Worm (Caenorhabditis elegans) whole organism, L1 larva: ENCODE measurements around the gene faah-2.

Source experiments
- dpl-1 ChIP-seq, 3 experiments: fragments of 150-350 bp in 2 of 3; sonication (generic microtip) in 1 of 3; optimal IDR thresholded peaks; 2 replicates each; lab custom pipeline; 2014 to 2017; ENCODE audit warnings: missing biosample characterization in 3 of 3, missing genetic modification characterization in 3 of 3, missing genetic modification reagents in 3 of 3
- elt-2 ChIP-seq: sonication (generic microtip); optimal IDR thresholded peaks from 2 replicates; lab custom pipeline; 2016; ENCODE audit warnings: missing genetic modification characterization, mild to moderate bottlenecking, inconsistent platforms, missing compliant biosample characterization, missing genetic modification reagents
- lin-35 ChIP-seq, 2 experiments: fragments of 150-350 bp; optimal IDR thresholded peaks; 2 replicates each; lab custom pipeline; 2014; ENCODE audit warnings: missing biosample characterization in 2 of 2, missing genetic modification characterization in 2 of 2, missing genetic modification reagents in 2 of 2
- lsy-2 ChIP-seq, 2 experiments: fragments of 150-350 bp; optimal IDR thresholded peaks; 2 replicates each; lab custom pipeline; 2014; ENCODE audit warnings: missing biosample characterization in 2 of 2, missing genetic modification characterization in 2 of 2
- mab-9 ChIP-seq: fragments of 200-800 bp; sonication (Bioruptor generic); IDR thresholded peaks from 2 replicates; pipeline ENCODE4 v1.3.6; 2022; ENCODE audit warnings: missing genetic modification reagents, missing genetic modification characterization, missing compliant biosample characterization
- nhr-237 ChIP-seq: fragments of 150-350 bp; optimal IDR thresholded peaks from 2 replicates; lab custom pipeline; 2014; ENCODE audit warnings: missing biosample characterization, missing genetic modification characterization
- nhr-28 ChIP-seq: fragments of 150-350 bp; optimal IDR thresholded peaks from 2 replicates; lab custom pipeline; 2014; ENCODE audit warnings: missing biosample characterization, missing genetic modification characterization
- nhr-77 ChIP-seq: fragments of 150-350 bp; optimal IDR thresholded peaks from 2 replicates; lab custom pipeline; 2014; ENCODE audit warnings: missing biosample characterization, missing genetic modification characterization
- nhr-90 ChIP-seq: sonication (generic microtip); optimal IDR thresholded peaks from 2 replicates; lab custom pipeline; 2016; ENCODE audit warnings: mild to moderate bottlenecking, missing genetic modification characterization, missing compliant biosample characterization; ENCODE audit not compliant: poor library complexity
- tlp-1 ChIP-seq: fragments of 150-350 bp; optimal IDR thresholded peaks from 2 replicates; lab custom pipeline; 2014; ENCODE audit warnings: missing biosample characterization, missing genetic modification characterization
- unc-30 ChIP-seq: sonication (generic microtip); optimal IDR thresholded peaks from 2 replicates; lab custom pipeline; 2017; ENCODE audit warnings: missing biosample characterization, missing genetic modification characterization
- unc-62 ChIP-seq: fragments of 150-350 bp; optimal IDR thresholded peaks from 2 replicates; lab custom pipeline; 2014; ENCODE audit warnings: missing biosample characterization, missing genetic modification reagents, missing genetic modification characterization

ce11 chrIV:8181404-8181803 lies 29.2 kb downstream of the faah-2 start:
- TF ChIP-seq dpl-1 (GFP tag; optimal IDR thresholded peaks at IDR 0.05; lab: Kevin White, UChicago) (no peak), nhr-77 (tag; lab: Kevin White, UChicago) (no peak), unc-62 (GFP tag; lab: Kevin White, UChicago) (no peak), nhr-28 (no peak), unc-30 (tag; lab: Kevin White, UChicago) (no peak), nhr-237 (tag; lab: Kevin White, UChicago) (no peak), mab-9 (GFP tag; lab: Robert Waterston, UW) (no peak), tlp-1 (tag; lab: Kevin White, UChicago) (no peak), elt-2 (tag; lab: Kevin White, UChicago) (no peak), lsy-2 (tag; optimal IDR thresholded peaks at IDR 0.05; lab: Kevin White, UChicago) (no peak), nhr-90 (tag; lab: Kevin White, UChicago) (no peak), lin-35 (GFP tag; optimal IDR thresholded peaks at IDR 0.05; lab: Kevin White, UChicago) (no peak)
